Fruit fly (Drosophila melanogaster): Measurements from ENCODE around the gene CG10898.
A peak's percentile ranks its signal among the peaks of the same experiment; 100 is the strongest.

Gene CG10898

dm6 chr3R:11562326-11563109, 4.9 kb downstream of the CG10898 start (continued):
- peak; percentile 93 for TF ChIP-seq BtbVII (GFP tag; optimal IDR thresholded peaks at IDR 0.05)
- TF ChIP-seq Sox102F (GFP tag; optimal IDR thresholded peaks at IDR 0.05): peak; percentile 90
- TF ChIP-seq Scr (GFP tag; IDR thresholded peaks at IDR 0.05; ENCODE audit: partially characterized antibody): peak; percentile 23; the same call in 1 of the 2 replicates
- peak; percentile 87 for TF ChIP-seq NfI (GFP tag; optimal IDR thresholded peaks at IDR 0.05)
- peak; percentile 96 for TF ChIP-seq slbo (GFP tag; IDR thresholded peaks at IDR 0.05)
- peak; percentile 93 for TF ChIP-seq CG15269 (tag; optimal IDR thresholded peaks at IDR 0.05)
- TF ChIP-seq hbn (GFP tag; IDR thresholded peaks at IDR 0.05; ENCODE audit: partially characterized antibody): no peak
- peak; percentile 95 for TF ChIP-seq Sox100B (GFP tag; optimal IDR thresholded peaks at IDR 0.05)
- TF ChIP-seq CG17361 (GFP tag; IDR thresholded peaks at IDR 0.05): peak; percentile 96
- peak; percentile 92 for TF ChIP-seq CG9215 (GFP tag; IDR thresholded peaks at IDR 0.05)
- TF ChIP-seq br (optimal IDR thresholded peaks at IDR 0.05): no peak
- peak; percentile 94 for TF ChIP-seq CG16779 (GFP tag; IDR thresholded peaks at IDR 0.05)
- TF ChIP-seq CG9932 (GFP tag; IDR thresholded peaks at IDR 0.05): peak; percentile 94
- TF ChIP-seq CG3281 (GFP tag; optimal IDR thresholded peaks at IDR 0.05): peak; percentile 94
- TF ChIP-seq croc (GFP tag; conservative IDR thresholded peaks at IDR 0.05): peak; percentile 86
- peak; percentile 86 for TF ChIP-seq cg (GFP tag; optimal IDR thresholded peaks at IDR 0.05)
- TF ChIP-seq CG10431 (GFP tag; optimal IDR thresholded peaks at IDR 0.05): peak; percentile 45
- peak; percentile 84 for TF ChIP-seq luna (GFP tag; optimal IDR thresholded peaks at IDR 0.05)
- no peak for TF ChIP-seq HLH4C (GFP tag; IDR thresholded peaks at IDR 0.05; ENCODE audit: partially characterized antibody)
- TF ChIP-seq Dip3 (GFP tag; optimal IDR thresholded peaks at IDR 0.05): peak; percentile 88
- peak; percentile 91 for TF ChIP-seq nau (GFP tag; optimal IDR thresholded peaks at IDR 0.05)
- TF ChIP-seq ERR (GFP tag; optimal IDR thresholded peaks at IDR 0.05): peak; percentile 93
- TF ChIP-seq schlank (tag; optimal IDR thresholded peaks at IDR 0.05): peak; percentile 84
- peak; percentile 81 to 96 for TF ChIP-seq chif (GFP tag; optimal IDR thresholded peaks at IDR 0.05)
- no peak for TF ChIP-seq CG7963 (GFP tag; IDR thresholded peaks at IDR 0.05; ENCODE audit: partially characterized antibody)
- peak; percentile 88 for TF ChIP-seq wdn (GFP tag; IDR thresholded peaks at IDR 0.05)
- peak; percentile 88 for TF ChIP-seq HmgD (GFP tag; optimal IDR thresholded peaks at IDR 0.05)
- peak; percentile 94 for TF ChIP-seq CG32772 (GFP tag; IDR thresholded peaks at IDR 0.05)
- peak; percentile 89 for TF ChIP-seq D19A (tag; optimal IDR thresholded peaks at IDR 0.05)
- TF ChIP-seq CG9727 (GFP tag; optimal IDR thresholded peaks at IDR 0.05): peak; percentile 82
- peak; percentile 93 for TF ChIP-seq Xrp1 (GFP tag; IDR thresholded peaks at IDR 0.05)
- no peak for TF ChIP-seq Doc3 (GFP tag; IDR thresholded peaks at IDR 0.05; ENCODE audit: partially characterized antibody)
- no peak for TF ChIP-seq zen2 (GFP tag; IDR thresholded peaks at IDR 0.05; ENCODE audit: partially characterized antibody)
- peak; percentile 94 for TF ChIP-seq lab (GFP tag; optimal IDR thresholded peaks at IDR 0.05)
- no peak for TF ChIP-seq CG8478 (optimal IDR thresholded peaks at IDR 0.05)
- no peak for TF ChIP-seq ash1 (GFP tag; optimal IDR thresholded peaks at IDR 0.05)
- peak; percentile 94 for TF ChIP-seq CG13624 (GFP tag; optimal IDR thresholded peaks at IDR 0.05)
- TF ChIP-seq CG17802 (tag; optimal IDR thresholded peaks at IDR 0.05): peak; percentile 47
- peak; percentile 92 for TF ChIP-seq kay (GFP tag; optimal IDR thresholded peaks at IDR 0.05)
- peak; percentile 68; the same call in 1 of the 2 replicates for TF ChIP-seq CG32767 (GFP tag; IDR thresholded peaks at IDR 0.05)
- TF ChIP-seq grau (tag; optimal IDR thresholded peaks at IDR 0.05): peak; percentile 99
- TF ChIP-seq gce (GFP tag; IDR thresholded peaks at IDR 0.05): peak; percentile 93
- TF ChIP-seq CG1832 (GFP tag; optimal IDR thresholded peaks at IDR 0.05): no peak
- TF ChIP-seq crc (GFP tag; optimal IDR thresholded peaks at IDR 0.05): peak; percentile 91
- TF ChIP-seq CG12744 (GFP tag; optimal IDR thresholded peaks at IDR 0.05): peak; percentile 79
- peak; percentile 15 for TF ChIP-seq dmrt11E (tag; optimal IDR thresholded peaks at IDR 0.05)
- no peak for TF ChIP-seq hth (optimal IDR thresholded peaks at IDR 0.05)
- TF ChIP-seq Trl (optimal IDR thresholded peaks at IDR 0.05): peak; percentile 48 to 90
- TF ChIP-seq Trl (GFP tag; optimal IDR thresholded peaks at IDR 0.05): peak; percentile 96
- no peak for TF ChIP-seq fd102C (GFP tag; optimal IDR thresholded peaks at IDR 0.05)
- TF ChIP-seq CTCF (GFP tag; optimal IDR thresholded peaks at IDR 0.05): peak; percentile 39

Measured in whole organism, embryonic.